Fruit fly (Drosophila melanogaster): Measurements from ENCODE around the gene CG10026.

Gene CG10026

DNA sequence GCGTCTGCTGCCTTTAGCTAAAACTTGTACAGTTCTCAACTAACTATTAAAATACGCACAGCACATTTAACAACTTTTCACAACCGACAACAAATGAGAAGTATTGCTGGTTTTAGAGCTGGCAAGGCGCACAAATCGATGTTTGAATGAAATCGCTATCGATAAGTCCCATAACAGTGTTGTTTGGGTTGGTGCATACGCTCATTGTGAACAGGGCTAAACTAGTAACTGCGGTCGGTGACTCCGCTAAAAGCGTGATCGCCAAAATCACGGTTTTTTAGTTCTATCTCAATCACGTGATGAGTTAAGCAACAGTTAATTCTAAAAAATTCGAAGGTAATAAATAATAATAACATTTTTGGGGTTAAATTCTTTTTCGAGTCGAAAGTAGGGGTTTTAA is 675 bp upstream of the CG10026 start, which contains the start of gene Top2 (continued):
- TF ChIP-seq sens (GFP tag) = peak; percentile 78
- TF ChIP-seq ab (GFP tag; optimal IDR thresholded peaks at IDR 0.05) = no peak
- TF ChIP-seq pnt (GFP tag; optimal IDR thresholded peaks at IDR 0.05) = no peak
- peak; percentile 48 for TF ChIP-seq tin (GFP tag; optimal IDR thresholded peaks at IDR 0.05)
- TF ChIP-seq MESR4 (GFP tag; optimal IDR thresholded peaks at IDR 0.05) = peak; percentile 47
- peak; percentile 22 for TF ChIP-seq oc (tag; optimal IDR thresholded peaks at IDR 0.05)
- peak; percentile 54 for TF ChIP-seq Dek (tag; optimal IDR thresholded peaks at IDR 0.05)
- peak; percentile 83 for TF ChIP-seq ssp (GFP tag; IDR thresholded peaks at IDR 0.05)
- peak; percentile 58 for TF ChIP-seq CG13894 (tag; optimal IDR thresholded peaks at IDR 0.05)
- TF ChIP-seq so (GFP tag; IDR thresholded peaks at IDR 0.05) = no peak; the same call in 2 of the 3 replicates
- no peak for TF ChIP-seq sisA (GFP tag; IDR thresholded peaks at IDR 0.05)
- TF ChIP-seq vnd (GFP tag; IDR thresholded peaks at IDR 0.05; ENCODE audit: partially characterized antibody) = peak; percentile 77
- TF ChIP-seq Xbp1 (GFP tag; optimal IDR thresholded peaks at IDR 0.05) = peak; percentile 51
- no peak for TF ChIP-seq gt (GFP tag; IDR thresholded peaks at IDR 0.05)
- TF ChIP-seq CG17359 (tag; optimal IDR thresholded peaks at IDR 0.05) = no peak
- no peak for TF ChIP-seq seq (GFP tag; IDR thresholded peaks at IDR 0.05)
- no peak for TF ChIP-seq mirr (GFP tag; optimal IDR thresholded peaks at IDR 0.05)
- peak; percentile 42 for TF ChIP-seq Side (GFP tag; optimal IDR thresholded peaks at IDR 0.05)
- TF ChIP-seq gsb (GFP tag; IDR thresholded peaks at IDR 0.05) = no peak
- no peak for TF ChIP-seq corto (GFP tag; optimal IDR thresholded peaks at IDR 0.05)
- peak; percentile 66 for TF ChIP-seq CG9797 (GFP tag; optimal IDR thresholded peaks at IDR 0.05)
- TF ChIP-seq wor (GFP tag; IDR thresholded peaks at IDR 0.05) = no peak
- TF ChIP-seq CG7839 (tag; optimal IDR thresholded peaks at IDR 0.05) = peak; percentile 14
- peak; percentile 69 for TF ChIP-seq CoRest (tag; optimal IDR thresholded peaks at IDR 0.05)
- no peak for TF ChIP-seq emc (GFP tag; optimal IDR thresholded peaks at IDR 0.05)
- TF ChIP-seq CG12391 (tag; optimal IDR thresholded peaks at IDR 0.05) = peak; percentile 57
- peak; percentile 45 for TF ChIP-seq CG1792 (GFP tag; optimal IDR thresholded peaks at IDR 0.05)
- TF ChIP-seq cad (GFP tag; optimal IDR thresholded peaks at IDR 0.05) = no peak
- TF ChIP-seq CG13287 (GFP tag; IDR thresholded peaks at IDR 0.05; ENCODE audit: partially characterized antibody) = peak; percentile 92
- no peak for TF ChIP-seq Fer1 (GFP tag; optimal IDR thresholded peaks at IDR 0.05)
- no peak for TF ChIP-seq CG16863 (GFP tag; optimal IDR thresholded peaks at IDR 0.05)
- TF ChIP-seq Lpt (GFP tag; optimal IDR thresholded peaks at IDR 0.05) = no peak
- TF ChIP-seq luna (GFP tag; optimal IDR thresholded peaks at IDR 0.05) = no peak
- TF ChIP-seq lola (GFP tag; optimal IDR thresholded peaks at IDR 0.05) = no peak
- peak; percentile 17 for TF ChIP-seq caup (GFP tag; optimal IDR thresholded peaks at IDR 0.05; ENCODE audit: severe bottlenecking)
- no peak for TF ChIP-seq CG15696 (tag; optimal IDR thresholded peaks at IDR 0.05)
- peak; percentile 12 for TF ChIP-seq tx (GFP tag; optimal IDR thresholded peaks at IDR 0.05)
- no peak for TF ChIP-seq Deaf1 (tag; optimal IDR thresholded peaks at IDR 0.05)
- TF ChIP-seq CG15601 (tag; optimal IDR thresholded peaks at IDR 0.05) = peak; percentile 36
- TF ChIP-seq amos (GFP tag; IDR thresholded peaks at IDR 0.05; ENCODE audit: partially characterized antibody) = peak; percentile 91
- no peak for TF ChIP-seq CG1233 (GFP tag; optimal IDR thresholded peaks at IDR 0.05)
- peak; percentile 1 for TF ChIP-seq Neu2 (GFP tag; optimal IDR thresholded peaks at IDR 0.05; ENCODE audit: borderline replicate concordance)
- TF ChIP-seq shn (GFP tag; optimal IDR thresholded peaks at IDR 0.05) = peak; percentile 30
- TF ChIP-seq run (tag; optimal IDR thresholded peaks at IDR 0.05) = no peak
- peak; percentile 51 for TF ChIP-seq gem (tag; optimal IDR thresholded peaks at IDR 0.05)
- peak; percentile 55; the same call in 1 of the 2 replicates for TF ChIP-seq CG3847 (GFP tag; IDR thresholded peaks at IDR 0.05)
- peak; percentile 8 for TF ChIP-seq twi (tag; optimal IDR thresholded peaks at IDR 0.05)
- peak; percentile 29 for TF ChIP-seq ems (GFP tag; optimal IDR thresholded peaks at IDR 0.05)
- no peak for TF ChIP-seq schlank (tag; optimal IDR thresholded peaks at IDR 0.05)
- TF ChIP-seq CG16779 (GFP tag; IDR thresholded peaks at IDR 0.05) = no peak
